Fruit fly (Drosophila melanogaster) whole organism, prepupa: ENCODE data around the gene cass.

Experiments
- Blimp-1 ChIP-seq: fragments of 200-800 bp; sonication (Bioruptor generic); optimal IDR thresholded peaks from 3 replicates; lab custom pipeline; 2017; ENCODE audit warnings: missing biosample characterization, missing genetic modification characterization, mild to moderate bottlenecking, moderate library complexity, missing genetic modification reagents
- CG10631 ChIP-seq: fragments of 200-800 bp; sonication (Bioruptor generic); optimal IDR thresholded peaks from 2 replicates; lab custom pipeline; 2016; ENCODE audit warnings: missing biosample characterization, missing genetic modification characterization
- CG10669 ChIP-seq: fragments of 200-800 bp; sonication (Bioruptor generic); optimal IDR thresholded peaks from 3 replicates; lab custom pipeline; 2018; ENCODE audit warnings: missing biosample characterization, mild to moderate bottlenecking, missing genetic modification characterization, moderate library complexity
- CG11294 ChIP-seq: fragments of 200-800 bp; sonication (Bioruptor generic); IDR thresholded peaks from 2 replicates; pipeline ENCODE4 v1.3.6; 2022; ENCODE audit warnings: missing biosample characterization, missing genetic modification characterization
- CG11902 ChIP-seq: fragments of 200-800 bp; sonication (Bioruptor generic); optimal IDR thresholded peaks from 3 replicates; lab custom pipeline; 2016; ENCODE audit warnings: missing biosample characterization, missing genetic modification characterization
- CG1621 ChIP-seq: fragments of 200-800 bp; sonication (Bioruptor generic); optimal IDR thresholded peaks from 3 replicates; lab custom pipeline; 2018; ENCODE audit warnings: missing biosample characterization, mild to moderate bottlenecking, missing genetic modification characterization
- CG3032 ChIP-seq: fragments of 200-800 bp; optimal IDR thresholded peaks from 2 replicates; lab custom pipeline; 2019; ENCODE audit warnings: missing biosample characterization, mild to moderate bottlenecking, missing genetic modification characterization, moderate library complexity
- CG31627 ChIP-seq: fragments of 200-800 bp; sonication (Bioruptor generic); optimal IDR thresholded peaks from 3 replicates; lab custom pipeline; 2016; ENCODE audit warnings: missing biosample characterization, missing genetic modification characterization
- CG32006 ChIP-seq: fragments of 200-800 bp; sonication (Bioruptor generic); optimal IDR thresholded peaks from 3 replicates; lab custom pipeline; 2017; ENCODE audit warnings: missing biosample characterization, mild to moderate bottlenecking, missing genetic modification characterization
- CG3919 ChIP-seq: fragments of 200-800 bp; sonication (Bioruptor generic); optimal IDR thresholded peaks from 3 replicates; lab custom pipeline; 2016; ENCODE audit warnings: missing biosample characterization, missing genetic modification characterization
- CG4318 ChIP-seq: fragments of 200-800 bp; sonication (Bioruptor generic); optimal IDR thresholded peaks from 3 replicates; lab custom pipeline; 2017; ENCODE audit warnings: missing biosample characterization, mild to moderate bottlenecking, missing genetic modification characterization
- CG6276 ChIP-seq: fragments of 200-800 bp; sonication (Bioruptor generic); optimal IDR thresholded peaks from 2 replicates; lab custom pipeline; 2017; ENCODE audit warnings: missing biosample characterization, mild to moderate bottlenecking, missing genetic modification characterization
- CG6792 ChIP-seq: fragments of 200-800 bp; sonication (Bioruptor generic); optimal IDR thresholded peaks from 3 replicates; lab custom pipeline; 2016; ENCODE audit warnings: missing biosample characterization, missing genetic modification characterization
- CG6808 ChIP-seq: fragments of 200-800 bp; sonication (Bioruptor generic); optimal IDR thresholded peaks from 3 replicates; lab custom pipeline; 2017; ENCODE audit warnings: missing biosample characterization, missing genetic modification characterization, mild to moderate bottlenecking, moderate library complexity, missing genetic modification reagents
- CG8119 ChIP-seq: fragments of 200-800 bp; sonication (Bioruptor generic); IDR thresholded peaks from 3 replicates; pipeline ENCODE4 v1.3.6; 2022; ENCODE audit warnings: missing biosample characterization, missing genetic modification characterization
- CG8319 ChIP-seq: fragments of 200-800 bp; sonication (Bioruptor generic); optimal IDR thresholded peaks from 3 replicates; lab custom pipeline; 2016; ENCODE audit warnings: missing biosample characterization, missing genetic modification characterization
- Eip75B ChIP-seq: fragments of 200-800 bp; sonication (Bioruptor generic); optimal IDR thresholded peaks from 3 replicates; lab custom pipeline; 2016; ENCODE audit warnings: missing biosample characterization, missing genetic modification characterization
- Eip78C ChIP-seq: fragments of 200-800 bp; sonication (Bioruptor generic); peaks from one replicate; lab custom pipeline; 2016; ENCODE audit warnings: missing biosample characterization, missing genetic modification characterization
- Eip93F ChIP-seq: fragments of 200-800 bp; sonication (Bioruptor generic); optimal IDR thresholded peaks from 2 replicates; lab custom pipeline; 2016; ENCODE audit warnings: missing biosample characterization, mild to moderate bottlenecking, missing genetic modification characterization
- Ets96B ChIP-seq: fragments of 200-800 bp; optimal IDR thresholded peaks from 2 replicates; lab custom pipeline; 2019; ENCODE audit warnings: missing biosample characterization, mild to moderate bottlenecking, missing genetic modification characterization, moderate library complexity
- Gug ChIP-seq: fragments of 200-800 bp; sonication (Bioruptor generic); IDR thresholded peaks from 2 replicates; pipeline ENCODE4 v1.3.6; 2022; ENCODE audit warnings: missing biosample characterization, missing genetic modification characterization
- Hr38 ChIP-seq: sonication (Bioruptor generic); optimal IDR thresholded peaks from 2 replicates; lab custom pipeline; 2016; ENCODE audit warnings: missing biosample characterization, missing genetic modification characterization
- Hr39 ChIP-seq: fragments of 200-800 bp; sonication (Bioruptor generic); optimal IDR thresholded peaks from 2 replicates; lab custom pipeline; 2016; ENCODE audit warnings: missing biosample characterization, missing genetic modification characterization
- Hr4 ChIP-seq: fragments of 200-800 bp; sonication (Bioruptor generic); optimal IDR thresholded peaks from 3 replicates; lab custom pipeline; 2016; ENCODE audit warnings: missing biosample characterization, missing genetic modification characterization
- Met ChIP-seq: fragments of 200-800 bp; sonication (Bioruptor generic); optimal IDR thresholded peaks from 3 replicates; lab custom pipeline; 2016; ENCODE audit warnings: missing biosample characterization, missing genetic modification characterization
- OdsH ChIP-seq: fragments of 200-800 bp; sonication (Bioruptor generic); optimal IDR thresholded peaks from 3 replicates; lab custom pipeline; 2016; ENCODE audit warnings: missing biosample characterization, missing genetic modification characterization
- Sox102F ChIP-seq: fragments of 200-800 bp; sonication (Bioruptor generic); optimal IDR thresholded peaks from 2 replicates; lab custom pipeline; 2016; ENCODE audit warnings: missing biosample characterization, mild to moderate bottlenecking, missing genetic modification characterization
- achi ChIP-seq: fragments of 200-800 bp; sonication (Bioruptor generic); optimal IDR thresholded peaks from 3 replicates; lab custom pipeline; 2016; ENCODE audit warnings: missing biosample characterization, missing genetic modification characterization
- acj6 ChIP-seq: fragments of 200-800 bp; sonication (Bioruptor generic); optimal IDR thresholded peaks from 3 replicates; lab custom pipeline; 2016; ENCODE audit warnings: missing biosample characterization, missing genetic modification characterization
- dac ChIP-seq: fragments of 200-800 bp; sonication (Bioruptor generic); optimal IDR thresholded peaks from 2 replicates; lab custom pipeline; 2017; ENCODE audit warnings: missing biosample characterization, mild to moderate bottlenecking, missing genetic modification characterization
- dsx ChIP-seq: fragments of 200-800 bp; optimal IDR thresholded peaks from 3 replicates; lab custom pipeline; 2019; ENCODE audit warnings: missing biosample characterization, mild to moderate bottlenecking, missing genetic modification characterization, moderate library complexity; ENCODE audit not compliant: poor library complexity, severe bottlenecking
- eg ChIP-seq: fragments of 200-800 bp; sonication (Bioruptor generic); IDR thresholded peaks from 3 replicates; pipeline ENCODE4 v1.3.6; 2022; ENCODE audit warnings: missing biosample characterization, missing genetic modification characterization
- fd85E ChIP-seq: fragments of 200-800 bp; sonication (Bioruptor generic); optimal IDR thresholded peaks from 3 replicates; lab custom pipeline; 2016; ENCODE audit warnings: missing biosample characterization, missing genetic modification characterization
- net ChIP-seq: fragments of 200-800 bp; sonication (Bioruptor generic); optimal IDR thresholded peaks from 3 replicates; lab custom pipeline; 2016; ENCODE audit warnings: missing biosample characterization, missing genetic modification characterization
- pdm3 ChIP-seq: fragments of 200-800 bp; sonication (Bioruptor generic); optimal IDR thresholded peaks from 3 replicates; lab custom pipeline; 2016; ENCODE audit warnings: missing biosample characterization, missing genetic modification characterization
- salr ChIP-seq, 2 experiments: fragments of 200-800 bp; sonication (Bioruptor generic); optimal IDR thresholded peaks; 3 replicates each; lab custom pipeline; 2016 to 2018; ENCODE audit warnings: missing biosample characterization in 2 of 2, missing genetic modification characterization in 2 of 2, mild to moderate bottlenecking in 1 of 2
- spab ChIP-seq: fragments of 200-800 bp; sonication (Bioruptor generic); optimal IDR thresholded peaks from 2 replicates; lab custom pipeline; 2017; ENCODE audit warnings: missing biosample characterization, mild to moderate bottlenecking, missing genetic modification characterization, missing genetic modification reagents
- ss ChIP-seq, 2 experiments: fragments of 200-800 bp; sonication (Bioruptor generic); optimal IDR thresholded peaks; 2 replicates in 1 of 2; 3 replicates in 1 of 2; lab custom pipeline; 2017 to 2018; ENCODE audit warnings: mild to moderate bottlenecking in 2 of 2, missing biosample characterization in 2 of 2, missing genetic modification characterization in 2 of 2, moderate library complexity in 1 of 2
- topi ChIP-seq: fragments of 200-800 bp; sonication (Bioruptor generic); optimal IDR thresholded peaks from 3 replicates; lab custom pipeline; 2016; ENCODE audit warnings: missing biosample characterization, missing genetic modification characterization

The cass gene

DNA sequence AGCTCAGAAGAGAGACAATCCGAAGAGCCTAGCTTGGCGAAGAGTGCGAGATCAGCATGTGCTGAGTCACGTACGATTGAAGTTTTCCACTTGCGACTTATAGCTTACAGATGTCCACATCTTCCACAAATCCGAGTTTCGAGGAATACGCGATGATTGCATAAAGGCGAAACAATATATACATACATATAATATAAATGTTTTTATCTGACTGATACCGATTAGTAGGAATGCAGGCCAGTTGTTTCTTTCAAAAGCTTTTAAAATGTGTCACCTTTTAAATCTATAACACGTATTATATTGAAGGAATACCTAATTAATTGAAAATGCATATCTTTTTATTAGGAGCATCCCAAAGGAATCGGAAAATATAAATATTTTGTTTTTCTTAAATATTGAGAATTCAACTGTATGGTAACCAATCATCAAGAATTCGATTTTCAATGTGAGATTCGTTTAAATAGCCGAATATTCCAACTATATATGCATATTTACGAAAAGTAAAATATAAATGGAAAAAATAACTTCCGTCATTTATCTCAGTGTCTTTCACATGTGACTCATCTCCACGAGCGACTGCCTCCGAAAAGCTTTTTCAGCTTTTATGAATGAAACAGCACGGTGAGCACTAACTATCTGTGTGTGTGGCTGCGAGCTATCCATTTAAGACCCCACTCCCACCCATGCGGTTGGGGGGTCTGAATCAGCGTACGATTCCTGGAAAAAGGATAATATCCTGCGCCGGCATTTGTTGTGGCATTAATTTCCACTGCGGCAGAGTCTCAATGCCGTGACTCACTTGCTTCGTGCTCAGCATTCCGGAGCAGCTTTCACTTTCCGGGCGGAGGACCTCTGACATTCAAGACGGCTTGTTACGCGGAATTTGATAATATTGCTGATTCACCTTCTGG, 26.9 kb downstream of the cass start (continued):
- peak; percentile 80 for TF ChIP-seq CG32006 (GFP tag; lab: Kevin White, UChicago)
- TF ChIP-seq CG10669 (GFP tag; lab: Kevin White, UChicago): peak; percentile 71
- TF ChIP-seq dsx: no peak
- TF ChIP-seq net: peak; percentile 81
- no peak for TF ChIP-seq Gug
- peak; percentile 35 for TF ChIP-seq CG1621 (tag; lab: Kevin White, UChicago)
- peak; percentile 81 for TF ChIP-seq Met (GFP tag; lab: Kevin White, UChicago)
- TF ChIP-seq acj6 (GFP tag; lab: Kevin White, UChicago): peak; percentile 78
- TF ChIP-seq OdsH (GFP tag; lab: Kevin White, UChicago): peak; percentile 83
- peak; percentile 28 for TF ChIP-seq fd85E (GFP tag; lab: Kevin White, UChicago)
- no peak for TF ChIP-seq dac (GFP tag; lab: Kevin White, UChicago)
- peak; percentile 3 to 58 for TF ChIP-seq ss (GFP tag; optimal IDR thresholded peaks at IDR 0.05; lab: Kevin White, UChicago)
- peak; percentile 52 for TF ChIP-seq spab (GFP tag; lab: Kevin White, UChicago)
- TF ChIP-seq CG3032 (tag; lab: Kevin White, UChicago): peak; percentile 63
- peak; percentile 96 for TF ChIP-seq Eip78C
- TF ChIP-seq topi (GFP tag; lab: Kevin White, UChicago): peak; percentile 84
- peak; percentile 69 for TF ChIP-seq CG6276 (GFP tag; lab: Kevin White, UChicago)
- peak; percentile 32 to 72 for TF ChIP-seq salr (GFP tag; optimal IDR thresholded peaks at IDR 0.05; lab: Kevin White, UChicago)
- TF ChIP-seq CG11902: peak; percentile 18
- peak; percentile 38 for TF ChIP-seq Blimp-1 (GFP tag; lab: Kevin White, UChicago)
- TF ChIP-seq CG8319 (GFP tag; lab: Kevin White, UChicago): peak; percentile 49
- TF ChIP-seq CG11294 (GFP tag; lab: Robert Waterston, UW): no peak; the same call in 1 of the 2 replicates
- TF ChIP-seq Eip93F (GFP tag; lab: Kevin White, UChicago): no peak
- TF ChIP-seq CG4318 (GFP tag; lab: Kevin White, UChicago): peak; percentile 47
- peak; percentile 63; the same call in 2 of the 3 replicates for TF ChIP-seq CG8119 (GFP tag; lab: Robert Waterston, UW)
- peak; percentile 78 for TF ChIP-seq CG3919
- peak; percentile 72 for TF ChIP-seq achi
- no peak for TF ChIP-seq Hr38 (GFP tag; lab: Kevin White, UChicago)
- TF ChIP-seq CG6792 (GFP tag; lab: Kevin White, UChicago): peak; percentile 77
- TF ChIP-seq eg (GFP tag; lab: Robert Waterston, UW): no peak; the same call in 2 of the 3 replicates
- TF ChIP-seq Sox102F (GFP tag; lab: Kevin White, UChicago): peak; percentile 67
- peak; percentile 71 for TF ChIP-seq CG10631 (GFP tag; lab: Kevin White, UChicago)
- TF ChIP-seq Ets96B (tag; lab: Kevin White, UChicago): peak; percentile 62
- TF ChIP-seq pdm3 (GFP tag; lab: Kevin White, UChicago): peak; percentile 78
- peak; percentile 61 for TF ChIP-seq CG6808 (GFP tag; lab: Kevin White, UChicago)
- peak; percentile 78 for TF ChIP-seq Eip75B (GFP tag; lab: Kevin White, UChicago)
- TF ChIP-seq CG31627: peak; percentile 70
- TF ChIP-seq Hr4: peak; percentile 77
- TF ChIP-seq Hr39 (GFP tag; lab: Kevin White, UChicago): peak; percentile 72
- TF ChIP-seq, all 60 proteins: peak for 50
